Worm (Caenorhabditis elegans) whole organism, midembryonic: ENCODE results near the gene M6.11.

ENCODE experiments used
- T22C8.4 ChIP-seq: fragments of 200-800 bp; sonication (Bioruptor generic); IDR thresholded peaks from 2 replicates; pipeline ENCODE4 v1.3.6; 2022; ENCODE audit warnings: missing genetic modification characterization, missing compliant biosample characterization
- cog-1 ChIP-seq: sonication (generic microtip); optimal IDR thresholded peaks from 2 replicates; lab custom pipeline; 2016; ENCODE audit warnings: missing genetic modification characterization, missing compliant biosample characterization
- flt-1 ChIP-seq: fragments of 200-800 bp; sonication (Bioruptor generic); IDR thresholded peaks from 2 replicates; pipeline ENCODE4 v1.3.6; 2022; ENCODE audit warnings: missing genetic modification characterization, missing compliant biosample characterization
- klf-2 ChIP-seq: fragments of 200-800 bp; sonication (Bioruptor generic); conservative IDR thresholded peaks from 2 replicates; pipeline ENCODE4 v1.3.6; 2022; ENCODE audit warnings: missing genetic modification reagents, missing genetic modification characterization, missing compliant biosample characterization
- med-1 ChIP-seq: sonication (generic microtip); optimal IDR thresholded peaks from 2 replicates; lab custom pipeline; 2017; ENCODE audit warnings: missing genetic modification characterization, mild to moderate bottlenecking, missing compliant biosample characterization, antibody characterized with exemption, missing genetic modification reagents; ENCODE audit not compliant: insufficient read depth
- ref-1 ChIP-seq: fragments of 200-800 bp; sonication (Bioruptor generic); conservative IDR thresholded peaks from 2 replicates; pipeline ENCODE4 v1.3.6; 2022; ENCODE audit warnings: missing genetic modification reagents, missing genetic modification characterization, missing compliant biosample characterization
- tab-1 ChIP-seq: fragments of 200-800 bp; sonication (Bioruptor generic); IDR thresholded peaks from 2 replicates; pipeline ENCODE4 v1.3.6; 2022; ENCODE audit warnings: missing genetic modification characterization, missing compliant biosample characterization
- ztf-23 ChIP-seq: fragments of 200-800 bp; sonication (Bioruptor generic); IDR thresholded peaks from 2 replicates; pipeline ENCODE4 v1.3.6; 2022; ENCODE audit warnings: missing genetic modification reagents, missing genetic modification characterization, missing compliant biosample characterization
- ztf-29 ChIP-seq: fragments of 200-800 bp; sonication (Bioruptor generic); IDR thresholded peaks from 2 replicates; pipeline ENCODE4 v1.3.6; 2022; ENCODE audit warnings: missing genetic modification reagents, missing genetic modification characterization, missing compliant biosample characterization

Gene M6.11

ce11 chrX:641440-641839 is at the start of gene M6.11:
Gene M6.11 (minus strand): TSS chrX:641540.
- no peak for TF ChIP-seq cog-1 (tag; lab: Kevin White, UChicago)

- no peak for TF ChIP-seq cog-1 (tag; lab: Kevin White, UChicago)
- no peak for TF ChIP-seq klf-2 (GFP tag; lab: Robert Waterston, UW)
- TF ChIP-seq T22C8.4 (GFP tag; lab: Robert Waterston, UW) = no peak
- TF ChIP-seq ref-1 (GFP tag; lab: Robert Waterston, UW) = no peak
- TF ChIP-seq tab-1 (GFP tag; lab: Robert Waterston, UW) = no peak
Observed at ce11 chrX:688602-689001, 47.3 kb upstream of the M6.11 start.

- no peak for TF ChIP-seq flt-1 (GFP tag; lab: Robert Waterston, UW)
- TF ChIP-seq ztf-23 (GFP tag; lab: Robert Waterston, UW) = no peak
- no peak for TF ChIP-seq klf-2 (GFP tag; lab: Robert Waterston, UW)
Observed at ce11 chrX:682691-683090, 41.4 kb upstream of the M6.11 start, which contains the start of gene Y9C12A.1. Gene Y9C12A.1 (minus strand): TSS chrX:682791.

ce11 chrX:681413-681812 is 40.1 kb upstream of the M6.11 start:
- no peak for TF ChIP-seq ztf-23 (GFP tag; lab: Robert Waterston, UW)
- no peak for TF ChIP-seq ref-1 (GFP tag; lab: Robert Waterston, UW)
- TF ChIP-seq med-1 (GFP tag; lab: Kevin White, UChicago) = no peak
- no peak for TF ChIP-seq klf-2 (GFP tag; lab: Robert Waterston, UW)
- no peak for TF ChIP-seq T22C8.4 (GFP tag; lab: Robert Waterston, UW)
- no peak for TF ChIP-seq ztf-29 (GFP tag; lab: Robert Waterston, UW)
- TF ChIP-seq cog-1 (tag; lab: Kevin White, UChicago) = no peak
- no peak for TF ChIP-seq tab-1 (GFP tag; lab: Robert Waterston, UW)
- no peak for TF ChIP-seq flt-1 (GFP tag; lab: Robert Waterston, UW)

ce11 chrX:680920-681319 is 39.6 kb upstream of the M6.11 start, which contains the start of gene T19D7.7:
Gene T19D7.7 (minus strand): TSS chrX:681020.
- TF ChIP-seq med-1 (GFP tag; lab: Kevin White, UChicago) (no peak), cog-1 (tag; lab: Kevin White, UChicago) (no peak), klf-2 (GFP tag; lab: Robert Waterston, UW) (no peak), T22C8.4 (GFP tag; lab: Robert Waterston, UW) (no peak), tab-1 (GFP tag; lab: Robert Waterston, UW) (no peak), ztf-29 (GFP tag; lab: Robert Waterston, UW) (no peak), ztf-23 (GFP tag; lab: Robert Waterston, UW) (no peak), ref-1 (GFP tag; lab: Robert Waterston, UW) (no peak), flt-1 (GFP tag; lab: Robert Waterston, UW) (no peak)

- TF ChIP-seq ztf-23 (GFP tag; lab: Robert Waterston, UW) = no peak
- TF ChIP-seq ztf-29 (GFP tag; lab: Robert Waterston, UW) = no peak
- no peak for TF ChIP-seq cog-1 (tag; lab: Kevin White, UChicago)
- no peak for TF ChIP-seq T22C8.4 (GFP tag; lab: Robert Waterston, UW)
- no peak for TF ChIP-seq tab-1 (GFP tag; lab: Robert Waterston, UW)
- no peak for TF ChIP-seq flt-1 (GFP tag; lab: Robert Waterston, UW)
- no peak for TF ChIP-seq med-1 (GFP tag; lab: Kevin White, UChicago)
- TF ChIP-seq ref-1 (GFP tag; lab: Robert Waterston, UW) = no peak
- TF ChIP-seq klf-2 (GFP tag; lab: Robert Waterston, UW) = no peak
Observed at ce11 chrX:671807-672206, 30.5 kb upstream of the M6.11 start, which contains the start of gene lgc-32. Gene lgc-32 (plus strand): TSS chrX:672107.

ce11 chrX:670603-671002 is 29.3 kb upstream of the M6.11 start, which contains the start of gene T19D7.6:
Gene T19D7.6 (minus strand): TSS chrX:670800.
- TF ChIP-seq ztf-29 (GFP tag; lab: Robert Waterston, UW) = no peak
- TF ChIP-seq med-1 (GFP tag; lab: Kevin White, UChicago) = no peak
- no peak for TF ChIP-seq ztf-23 (GFP tag; lab: Robert Waterston, UW)
- TF ChIP-seq klf-2 (GFP tag; lab: Robert Waterston, UW) = no peak
- no peak for TF ChIP-seq tab-1 (GFP tag; lab: Robert Waterston, UW)
- no peak for TF ChIP-seq T22C8.4 (GFP tag; lab: Robert Waterston, UW)
- no peak for TF ChIP-seq flt-1 (GFP tag; lab: Robert Waterston, UW)
- no peak for TF ChIP-seq cog-1 (tag; lab: Kevin White, UChicago)
- no peak for TF ChIP-seq ref-1 (GFP tag; lab: Robert Waterston, UW)

ce11 chrX:666125-666524 is 24.8 kb upstream of the M6.11 start, which contains the start of gene T19D7.5:
Gene T19D7.5 (minus strand): TSS chrX:666225.
- no peak for TF ChIP-seq med-1 (GFP tag; lab: Kevin White, UChicago)
- no peak for TF ChIP-seq ref-1 (GFP tag; lab: Robert Waterston, UW)
- no peak for TF ChIP-seq flt-1 (GFP tag; lab: Robert Waterston, UW)
- no peak for TF ChIP-seq tab-1 (GFP tag; lab: Robert Waterston, UW)
- no peak for TF ChIP-seq ztf-29 (GFP tag; lab: Robert Waterston, UW)
- TF ChIP-seq cog-1 (tag; lab: Kevin White, UChicago) = no peak
- TF ChIP-seq T22C8.4 (GFP tag; lab: Robert Waterston, UW) = no peak
- TF ChIP-seq ztf-23 (GFP tag; lab: Robert Waterston, UW) = no peak
- TF ChIP-seq klf-2 (GFP tag; lab: Robert Waterston, UW) = no peak

ce11 chrX:661727-662330 is 20.5 kb upstream of the M6.11 start, which contains the start of gene rund-1:
Gene rund-1 (minus strand): TSS chrX:661777.
- TF ChIP-seq ref-1 (GFP tag; lab: Robert Waterston, UW) (no peak), tab-1 (GFP tag; lab: Robert Waterston, UW) (no peak), cog-1 (tag; lab: Kevin White, UChicago) (no peak), med-1 (GFP tag; lab: Kevin White, UChicago) (no peak), klf-2 (GFP tag; lab: Robert Waterston, UW) (no peak), T22C8.4 (GFP tag; lab: Robert Waterston, UW) (no peak), flt-1 (GFP tag; lab: Robert Waterston, UW) (no peak), ztf-23 (GFP tag; lab: Robert Waterston, UW) (no peak), ztf-29 (GFP tag; lab: Robert Waterston, UW) (no peak)
